Fruit fly (Drosophila melanogaster): ENCODE data around the gene CG14551.

Gene CG14551

DNA sequence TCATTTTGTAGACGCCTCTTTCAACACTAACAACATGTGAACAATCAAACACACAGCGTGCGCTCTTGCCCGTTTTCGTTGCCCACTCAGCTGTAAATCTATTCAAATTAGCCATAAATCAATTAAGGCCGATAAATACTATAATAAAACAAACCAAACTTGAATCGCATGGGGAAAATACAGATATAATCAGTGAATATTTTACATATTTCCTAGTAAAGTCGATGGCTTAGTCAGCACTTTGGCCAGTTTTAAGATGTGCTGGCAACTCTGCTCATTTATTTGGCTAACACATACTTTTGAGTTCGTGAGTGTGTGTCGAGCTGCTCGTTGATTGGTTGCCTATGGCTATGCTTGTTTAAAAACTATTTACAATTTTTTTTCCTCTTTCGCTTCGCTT lies 36.4 kb upstream of the CG14551 start (continued):
- peak; percentile 8 for TF ChIP-seq CG10543 (GFP tag; optimal IDR thresholded peaks at IDR 0.05)
- TF ChIP-seq Nf-YB (GFP tag; optimal IDR thresholded peaks at IDR 0.05) = peak; percentile 97
- no peak for TF ChIP-seq so (GFP tag; IDR thresholded peaks at IDR 0.05)
- no peak for TF ChIP-seq B-H2 (GFP tag; optimal IDR thresholded peaks at IDR 0.05)
- peak; percentile 38 for TF ChIP-seq Bteb2 (GFP tag; optimal IDR thresholded peaks at IDR 0.05)
- TF ChIP-seq dimm (GFP tag; IDR thresholded peaks at IDR 0.05) = peak; percentile 18; the same call in 1 of the 2 replicates
- no peak for TF ChIP-seq CG12104 (GFP tag; optimal IDR thresholded peaks at IDR 0.05)
- peak; percentile 15 for TF ChIP-seq pnt (GFP tag; optimal IDR thresholded peaks at IDR 0.05)
- no peak for TF ChIP-seq al (GFP tag; IDR thresholded peaks at IDR 0.05)
- no peak for TF ChIP-seq CG12155 (GFP tag; optimal IDR thresholded peaks at IDR 0.05)
- no peak for TF ChIP-seq CG10147 (GFP tag; optimal IDR thresholded peaks at IDR 0.05)
- TF ChIP-seq aop (GFP tag; IDR thresholded peaks at IDR 0.05) = no peak
- peak; percentile 5 for TF ChIP-seq CHES-1-like (GFP tag; optimal IDR thresholded peaks at IDR 0.05)
- TF ChIP-seq sens-2 (GFP tag; IDR thresholded peaks at IDR 0.05) = no peak
- TF ChIP-seq CG2120 (GFP tag; optimal IDR thresholded peaks at IDR 0.05) = peak; percentile 41
- no peak for TF ChIP-seq chinmo (GFP tag; IDR thresholded peaks at IDR 0.05; ENCODE audit: partially characterized antibody)
- no peak for TF ChIP-seq YL-1 (GFP tag; optimal IDR thresholded peaks at IDR 0.05)
- TF ChIP-seq Dref (GFP tag; IDR thresholded peaks at IDR 0.05) = no peak
- TF ChIP-seq bigmax (GFP tag; optimal IDR thresholded peaks at IDR 0.05) = no peak
- TF ChIP-seq CG6654 (GFP tag; optimal IDR thresholded peaks at IDR 0.05) = no peak
- TF ChIP-seq CG2712 (tag; optimal IDR thresholded peaks at IDR 0.05) = no peak
- TF ChIP-seq Camta (GFP tag; optimal IDR thresholded peaks at IDR 0.05) = no peak
- TF ChIP-seq CG12391 (tag; optimal IDR thresholded peaks at IDR 0.05) = no peak
- no peak for TF ChIP-seq hkb (optimal IDR thresholded peaks at IDR 0.05)
- TF ChIP-seq hkb (GFP tag; IDR thresholded peaks at IDR 0.05) = no peak
- TF ChIP-seq Jarid2 (GFP tag; optimal IDR thresholded peaks at IDR 0.05) = no peak
- TF ChIP-seq sd (tag; optimal IDR thresholded peaks at IDR 0.05) = peak; percentile 46
- TF ChIP-seq crc (GFP tag; optimal IDR thresholded peaks at IDR 0.05) = peak; percentile 1
- TF ChIP-seq eve (GFP tag; optimal IDR thresholded peaks at IDR 0.05) = peak in 1 of 2 experiments; percentile 82
- TF ChIP-seq h (optimal IDR thresholded peaks at IDR 0.05) = no peak
- TF ChIP-seq CG7271 (tag; optimal IDR thresholded peaks at IDR 0.05) = no peak
- no peak for TF ChIP-seq lola (GFP tag; optimal IDR thresholded peaks at IDR 0.05)
- TF ChIP-seq CG6683 (GFP tag; optimal IDR thresholded peaks at IDR 0.05) = no peak
- peak; percentile 45 for TF ChIP-seq Ets65A (GFP tag)
- no peak for TF ChIP-seq NK7.1 (GFP tag; optimal IDR thresholded peaks at IDR 0.05)
- TF ChIP-seq CG6813 (GFP tag; optimal IDR thresholded peaks at IDR 0.05) = no peak
- no peak for TF ChIP-seq psq (GFP tag; optimal IDR thresholded peaks at IDR 0.05)
- no peak for TF ChIP-seq CG6272 (GFP tag; IDR thresholded peaks at IDR 0.05)
- no peak for TF ChIP-seq CG4360 (GFP tag; IDR thresholded peaks at IDR 0.05)
- no peak for TF ChIP-seq chif (GFP tag; optimal IDR thresholded peaks at IDR 0.05)
- TF ChIP-seq E2f2 (GFP tag; IDR thresholded peaks at IDR 0.05) = 0 out of 2 replicates have a peak, but pooled peaks have one; percentile 24
- TF ChIP-seq CG12299 (tag; optimal IDR thresholded peaks at IDR 0.05) = no peak
- no peak for TF ChIP-seq ro (GFP tag; IDR thresholded peaks at IDR 0.05)
- TF ChIP-seq B-H1 (GFP tag; IDR thresholded peaks at IDR 0.05) = no peak
- no peak for TF ChIP-seq HLH4C (GFP tag; IDR thresholded peaks at IDR 0.05; ENCODE audit: partially characterized antibody)
- no peak for TF ChIP-seq kah (GFP tag; optimal IDR thresholded peaks at IDR 0.05)
- TF ChIP-seq scrt (GFP tag; optimal IDR thresholded peaks at IDR 0.05) = no peak
- TF ChIP-seq schlank (tag; optimal IDR thresholded peaks at IDR 0.05) = no peak
- peak; percentile 88 for TF ChIP-seq sens (GFP tag)
- no peak for TF ChIP-seq CG31224 (GFP tag; IDR thresholded peaks at IDR 0.05)
- TF ChIP-seq CG6854 (GFP tag; optimal IDR thresholded peaks at IDR 0.05) = no peak
- TF ChIP-seq nom (GFP tag; optimal IDR thresholded peaks at IDR 0.05) = no peak
- no peak for TF ChIP-seq otp (GFP tag; IDR thresholded peaks at IDR 0.05)

Data from whole organism, embryonic.